Fruit fly (Drosophila melanogaster): ENCODE data around the gene Socs36E.

DNA sequence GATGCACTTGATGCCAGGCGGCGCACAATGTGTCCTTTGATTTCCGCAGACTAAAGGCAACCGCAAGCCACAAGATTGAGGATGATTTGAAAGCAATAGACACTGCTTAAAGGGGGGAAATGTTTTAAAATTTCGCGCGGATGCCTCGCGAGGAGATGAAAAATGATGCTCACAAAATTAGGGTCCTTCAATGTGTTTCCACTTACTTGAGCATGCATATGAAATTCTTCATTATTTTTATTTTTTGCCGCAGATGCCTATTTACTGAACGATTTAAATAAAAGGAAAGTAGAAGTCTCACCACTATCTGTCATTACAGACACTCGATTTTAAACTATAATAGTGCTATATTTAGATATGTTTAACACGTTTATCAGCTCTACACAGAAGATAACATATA is 55.9 kb downstream of the Socs36E start, which contains the start of gene Slc25A46b:
- no peak for TF ChIP-seq Mnt (GFP tag; optimal IDR thresholded peaks at IDR 0.05)
- no peak for TF ChIP-seq CG1620 (GFP tag; optimal IDR thresholded peaks at IDR 0.05)
- TF ChIP-seq CG11617 (GFP tag; optimal IDR thresholded peaks at IDR 0.05), result no peak
- TF ChIP-seq Clk (GFP tag; optimal IDR thresholded peaks at IDR 0.05), result no peak
- no peak for TF ChIP-seq tj (GFP tag; optimal IDR thresholded peaks at IDR 0.05)
- no peak for TF ChIP-seq CG12768 (GFP tag; optimal IDR thresholded peaks at IDR 0.05)
- TF ChIP-seq bab1 (GFP tag; optimal IDR thresholded peaks at IDR 0.05), result no peak
- no peak for TF ChIP-seq Hr96 (GFP tag; optimal IDR thresholded peaks at IDR 0.05)
- TF ChIP-seq ovo (GFP tag; optimal IDR thresholded peaks at IDR 0.05), result no peak
- TF ChIP-seq cic (GFP tag; optimal IDR thresholded peaks at IDR 0.05), result no peak

All from whole organism, adult.